Fruit fly (Drosophila melanogaster): ENCODE data around the gene CG1288.
A peak's percentile ranks its signal among the peaks of the same experiment; 100 is the strongest.

CG1288 gene

dm6 chr3R:7249460-7249859, 41.2 kb upstream of the CG1288 start, which contains the start of the genes CG1227 and Dtwd2 (continued):
- TF ChIP-seq Hmr (GFP tag; optimal IDR thresholded peaks at IDR 0.05) = peak; percentile 92
- TF ChIP-seq CG11560 (tag; IDR thresholded peaks at IDR 0.05) = peak; percentile 70; the same call in 2 of the 3 replicates
- peak; percentile 85 for TF ChIP-seq rib (GFP tag; IDR thresholded peaks at IDR 0.05)
- no peak; the same call in 1 of the 2 replicates for TF ChIP-seq vvl (GFP tag; IDR thresholded peaks at IDR 0.05)
- TF ChIP-seq fd3F (GFP tag; optimal IDR thresholded peaks at IDR 0.05) = peak; percentile 93
- TF ChIP-seq Rfx (GFP tag; IDR thresholded peaks at IDR 0.05) = peak; percentile 94
- no peak for TF ChIP-seq CG1832 (GFP tag; optimal IDR thresholded peaks at IDR 0.05)
- TF ChIP-seq NfI (GFP tag; optimal IDR thresholded peaks at IDR 0.05) = peak; percentile 92
- peak; percentile 28 for TF ChIP-seq CG7786 (GFP tag; optimal IDR thresholded peaks at IDR 0.05)
- peak; percentile 70 for TF ChIP-seq wor (GFP tag; IDR thresholded peaks at IDR 0.05)
- TF ChIP-seq Adf1 (GFP tag; IDR thresholded peaks at IDR 0.05) = peak; percentile 70
- TF ChIP-seq Oli (tag; optimal IDR thresholded peaks at IDR 0.05) = peak; percentile 87
- no peak for TF ChIP-seq Dref (GFP tag; IDR thresholded peaks at IDR 0.05)
- peak; percentile 73 for TF ChIP-seq CG1602 (GFP tag; optimal IDR thresholded peaks at IDR 0.05)
- peak; percentile 97 for TF ChIP-seq nmo (GFP tag; optimal IDR thresholded peaks at IDR 0.05)
- peak; percentile 27 for TF ChIP-seq ftz-f1 (GFP tag; optimal IDR thresholded peaks at IDR 0.05)
- peak; percentile 65 for TF ChIP-seq CG9215 (GFP tag; IDR thresholded peaks at IDR 0.05)
- TF ChIP-seq org-1 (GFP tag; optimal IDR thresholded peaks at IDR 0.05) = peak; percentile 72
- TF ChIP-seq zfh2 (GFP tag; optimal IDR thresholded peaks at IDR 0.05) = peak; percentile 73
- TF ChIP-seq CG10431 (GFP tag; optimal IDR thresholded peaks at IDR 0.05) = peak; percentile 80
- TF ChIP-seq CG17612 (GFP tag; IDR thresholded peaks at IDR 0.05) = peak; percentile 63
- peak; percentile 79 for TF ChIP-seq D19B (GFP tag; optimal IDR thresholded peaks at IDR 0.05)
- peak; percentile 83 for TF ChIP-seq Taf1 (GFP tag; IDR thresholded peaks at IDR 0.05)
- TF ChIP-seq Mes4 (GFP tag; optimal IDR thresholded peaks at IDR 0.05) = peak; percentile 27
- TF ChIP-seq NK7.1 (GFP tag; optimal IDR thresholded peaks at IDR 0.05) = peak; percentile 55
- no peak for TF ChIP-seq BEAF-32 (GFP tag; optimal IDR thresholded peaks at IDR 0.05)
- no peak for TF ChIP-seq Gsc (GFP tag; IDR thresholded peaks at IDR 0.05)
- no peak for TF ChIP-seq CG12769 (tag; optimal IDR thresholded peaks at IDR 0.05)
- TF ChIP-seq gro (GFP tag; optimal IDR thresholded peaks at IDR 0.05) = no peak
- TF ChIP-seq CG17385 (GFP tag; optimal IDR thresholded peaks at IDR 0.05) = peak; percentile 88
- TF ChIP-seq so (GFP tag; IDR thresholded peaks at IDR 0.05) = peak; percentile 95
- peak; percentile 92 for TF ChIP-seq CG6689 (GFP tag; IDR thresholded peaks at IDR 0.05)
- TF ChIP-seq CG3281 (GFP tag; optimal IDR thresholded peaks at IDR 0.05) = peak; percentile 100
- no peak for TF ChIP-seq nerfin-2 (GFP tag; IDR thresholded peaks at IDR 0.05; ENCODE audit: partially characterized antibody)
- TF ChIP-seq CG31365 (tag; optimal IDR thresholded peaks at IDR 0.05) = peak; percentile 31
- TF ChIP-seq CG6765 (GFP tag; optimal IDR thresholded peaks at IDR 0.05) = peak; percentile 92
- TF ChIP-seq Hr78 (GFP tag; optimal IDR thresholded peaks at IDR 0.05) = no peak
- peak; percentile 91 for TF ChIP-seq Med (GFP tag)
- TF ChIP-seq onecut (GFP tag; IDR thresholded peaks at IDR 0.05) = peak; percentile 84; the same call in 1 of the 2 replicates
- no peak for TF ChIP-seq Antp (GFP tag; optimal IDR thresholded peaks at IDR 0.05)
- TF ChIP-seq CG6813 (GFP tag; optimal IDR thresholded peaks at IDR 0.05) = peak; percentile 81
- no peak for TF ChIP-seq Dfd (GFP tag; optimal IDR thresholded peaks at IDR 0.05)
- TF ChIP-seq nau (GFP tag; optimal IDR thresholded peaks at IDR 0.05) = no peak
- TF ChIP-seq CG6175 (GFP tag; IDR thresholded peaks at IDR 0.05) = no peak; the same call in 2 of the 3 replicates
- no peak for TF ChIP-seq unc-4 (GFP tag; IDR thresholded peaks at IDR 0.05; ENCODE audit: partially characterized antibody)
- peak; percentile 95 for TF ChIP-seq CG15269 (tag; optimal IDR thresholded peaks at IDR 0.05)
- peak; percentile 50 for TF ChIP-seq HLH54F (GFP tag; optimal IDR thresholded peaks at IDR 0.05)
- peak; percentile 72 for TF ChIP-seq kah (GFP tag; optimal IDR thresholded peaks at IDR 0.05)
- no peak for TF ChIP-seq TFAM (GFP tag; optimal IDR thresholded peaks at IDR 0.05)
- TF ChIP-seq lbe (GFP tag; optimal IDR thresholded peaks at IDR 0.05) = no peak
- peak; percentile 87 for TF ChIP-seq CG18619 (GFP tag; optimal IDR thresholded peaks at IDR 0.05)

All from whole organism, embryonic.